Worm (Caenorhabditis elegans) whole organism, late embryonic: ENCODE results near the gene dpf-4.

Source experiments
- F13H6.1 ChIP-seq: sonication (generic microtip); optimal IDR thresholded peaks from 2 replicates; lab custom pipeline; 2016; ENCODE audit warnings: missing genetic modification characterization, missing compliant biosample characterization
- ceh-19 ChIP-seq: fragments of 200-800 bp; sonication (Bioruptor generic); optimal IDR thresholded peaks from 2 replicates; lab custom pipeline; 2018; ENCODE audit warnings: mild to moderate bottlenecking, missing genetic modification characterization, missing compliant biosample characterization
- elt-2 ChIP-seq: sonication (generic microtip); optimal IDR thresholded peaks from 2 replicates; lab custom pipeline; 2016; ENCODE audit warnings: missing genetic modification reagents, missing genetic modification characterization, missing compliant biosample characterization
- fkh-10 ChIP-seq: fragments of 150-350 bp; optimal IDR thresholded peaks from 2 replicates; lab custom pipeline; 2014; ENCODE audit warnings: missing biosample characterization, missing genetic modification reagents, missing genetic modification characterization
- lin-11 ChIP-seq: fragments of 200-800 bp; sonication (Bioruptor generic); optimal IDR thresholded peaks from 2 replicates; lab custom pipeline; 2018; ENCODE audit warnings: mild to moderate bottlenecking, missing genetic modification characterization, missing compliant biosample characterization
- pha-2 ChIP-seq: sonication (generic microtip); optimal IDR thresholded peaks from 2 replicates; lab custom pipeline; 2017; ENCODE audit warnings: mild to moderate bottlenecking, missing genetic modification characterization, missing compliant biosample characterization

DNA sequence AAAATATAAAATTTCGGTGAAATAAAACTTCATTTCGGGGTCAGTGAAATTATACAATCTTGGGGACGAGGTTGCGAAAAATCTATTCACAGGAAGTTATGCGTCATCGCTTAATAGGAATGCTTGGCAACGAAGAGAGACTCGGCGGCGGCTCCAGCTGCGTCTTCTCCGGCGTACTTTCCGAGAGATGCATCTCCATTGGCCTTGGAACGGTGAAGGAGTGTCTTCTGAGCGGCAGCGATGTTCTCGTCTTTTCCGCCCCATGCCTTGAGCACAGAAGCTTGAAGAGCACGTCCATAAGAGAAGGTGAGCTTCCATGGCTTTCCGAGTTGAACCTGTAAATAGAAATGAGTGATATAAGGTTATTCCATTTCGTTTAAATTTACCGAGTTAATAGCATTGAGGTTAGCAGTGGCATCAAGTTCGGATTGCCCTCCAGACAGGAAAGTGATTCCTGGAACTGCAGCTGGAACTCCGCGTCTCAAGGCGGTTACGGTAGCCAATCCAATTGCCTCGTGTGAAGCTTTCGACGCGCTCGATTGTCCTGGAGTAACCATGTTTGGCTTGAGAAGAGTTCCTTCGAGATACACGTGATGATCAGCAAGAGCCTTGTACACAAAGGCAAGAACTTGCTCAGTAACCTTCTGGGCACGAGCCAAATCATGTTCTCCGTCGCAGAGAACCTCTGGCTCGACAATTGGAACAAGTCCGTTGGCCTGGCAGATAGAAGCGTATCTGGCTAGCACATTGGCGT lies 15.7 kb downstream of the dpf-4 start:
- no peak for TF ChIP-seq elt-2
- TF ChIP-seq ceh-19 (GFP tag; lab: Kevin White, UChicago) = no peak
- no peak for TF ChIP-seq pha-2
- TF ChIP-seq lin-11 = no peak
- TF ChIP-seq fkh-10 (GFP tag; lab: Kevin White, UChicago) = no peak
- no peak for TF ChIP-seq F13H6.1 (tag; lab: Kevin White, UChicago)
